Worm (Caenorhabditis elegans) whole organism, young adult: Measurements from ENCODE around the gene mca-1.

Experiments used
- B0019.2 ChIP-seq: fragments of 200-800 bp; sonication (Bioruptor generic); conservative IDR thresholded peaks from 2 replicates; pipeline ENCODE4 v1.3.6; 2022; ENCODE audit warnings: missing genetic modification reagents, missing genetic modification characterization, missing compliant biosample characterization
- B0261.1 ChIP-seq: sonication (generic microtip); optimal IDR thresholded peaks from 2 replicates; lab custom pipeline; 2016; ENCODE audit warnings: mild to moderate bottlenecking, missing genetic modification characterization, moderate library complexity, missing compliant biosample characterization
- B0336.3 ChIP-seq: fragments of 200-800 bp; sonication (Bioruptor generic); IDR thresholded peaks from 2 replicates; pipeline ENCODE4 v1.3.6; 2022; ENCODE audit warnings: missing genetic modification characterization, missing compliant biosample characterization
- C06A6.2 ChIP-seq: fragments of 200-800 bp; sonication (Bioruptor generic); conservative IDR thresholded peaks from 2 replicates; pipeline ENCODE4 v1.3.6; 2022; ENCODE audit warnings: missing genetic modification characterization, missing compliant biosample characterization
- C17E4.6 ChIP-seq: fragments of 200-800 bp; sonication (Bioruptor generic); IDR thresholded peaks from 2 replicates; pipeline ENCODE4 v1.3.6; 2022; ENCODE audit warnings: missing genetic modification reagents, missing genetic modification characterization, missing compliant biosample characterization
- F39B2.1 ChIP-seq: fragments of 200-800 bp; sonication (Bioruptor generic); IDR thresholded peaks from 2 replicates; pipeline ENCODE4 v1.3.6; 2022; ENCODE audit warnings: missing genetic modification reagents, missing genetic modification characterization, missing compliant biosample characterization
- F49E8.2 ChIP-seq: sonication (generic microtip); optimal IDR thresholded peaks from 3 replicates; lab custom pipeline; 2017; ENCODE audit warnings: missing genetic modification characterization, mild to moderate bottlenecking, missing compliant biosample characterization, antibody characterized with exemption, moderate library complexity; ENCODE audit not compliant: insufficient read depth
- F57A8.1 ChIP-seq: fragments of 200-800 bp; sonication (Bioruptor generic); optimal IDR thresholded peaks from 2 replicates; lab custom pipeline; 2018; ENCODE audit warnings: mild to moderate bottlenecking, missing genetic modification characterization, moderate library complexity, missing compliant biosample characterization
- Y79H2A.3 ChIP-seq: fragments of 200-800 bp; sonication (Bioruptor generic); conservative IDR thresholded peaks from 2 replicates; pipeline ENCODE4 v1.3.6; 2022; ENCODE audit warnings: missing genetic modification reagents, missing genetic modification characterization, missing compliant biosample characterization
- ZK185.1 ChIP-seq: sonication (generic microtip); optimal IDR thresholded peaks from 2 replicates; lab custom pipeline; 2016; ENCODE audit warnings: mild to moderate bottlenecking, missing genetic modification characterization, missing compliant biosample characterization; ENCODE audit not compliant: poor library complexity, severe bottlenecking
- ama-1 ChIP-seq, 3 experiments: fragments of 150-350 bp in 1 of 3; sonication (generic microtip) in 2 of 3; optimal IDR thresholded peaks; 2 replicates each; lab custom pipeline; 2014 to 2018; ENCODE audit warnings: missing biosample characterization in 2 of 3, missing genetic modification characterization in 2 of 3, missing genetic modification reagents in 2 of 3
- dpl-1 ChIP-seq: fragments of 150-350 bp; optimal IDR thresholded peaks from 2 replicates; lab custom pipeline; 2014; ENCODE audit warnings: missing biosample characterization, missing genetic modification reagents, missing genetic modification characterization
- egl-18 ChIP-seq: fragments of 200-800 bp; sonication (Bioruptor generic); IDR thresholded peaks from 2 replicates; pipeline ENCODE4 v1.3.6; 2022; ENCODE audit warnings: missing genetic modification reagents, missing genetic modification characterization, missing compliant biosample characterization
- egl-44 ChIP-seq: fragments of 200-800 bp; sonication (Bioruptor generic); IDR thresholded peaks from 2 replicates; pipeline ENCODE4 v1.3.6; 2022; ENCODE audit warnings: missing genetic modification reagents, missing genetic modification characterization, missing compliant biosample characterization
- fkh-3 ChIP-seq: sonication (generic microtip); optimal IDR thresholded peaks from 2 replicates; lab custom pipeline; 2016; ENCODE audit warnings: mild to moderate bottlenecking, missing genetic modification characterization, missing compliant biosample characterization
- hmg-20 ChIP-seq: fragments of 200-800 bp; sonication (Bioruptor generic); IDR thresholded peaks from 2 replicates; pipeline ENCODE4 v1.3.6; 2022; ENCODE audit warnings: missing genetic modification reagents, missing genetic modification characterization, missing compliant biosample characterization
- hrde-1 ChIP-seq: sonication (generic microtip); optimal IDR thresholded peaks from 2 replicates; lab custom pipeline; 2016; ENCODE audit warnings: missing genetic modification characterization, mild to moderate bottlenecking, missing compliant biosample characterization, moderate library complexity, missing genotype, missing genetic modification reagents, borderline replicate concordance
- lin-40 ChIP-seq: sonication (generic microtip); optimal IDR thresholded peaks from 2 replicates; lab custom pipeline; 2016; ENCODE audit warnings: missing genetic modification characterization, mild to moderate bottlenecking, missing compliant biosample characterization, missing genotype, missing genetic modification reagents
- lsl-1 ChIP-seq: fragments of 200-800 bp; sonication (Bioruptor generic); optimal IDR thresholded peaks from 2 replicates; lab custom pipeline; 2018; ENCODE audit warnings: mild to moderate bottlenecking, missing genetic modification characterization, moderate library complexity, missing compliant biosample characterization
- madf-10 ChIP-seq: sonication (generic microtip); optimal IDR thresholded peaks from 2 replicates; lab custom pipeline; 2016; ENCODE audit warnings: mild to moderate bottlenecking, missing genetic modification characterization, missing compliant biosample characterization
- madf-6 ChIP-seq: fragments of 200-800 bp; sonication (Bioruptor generic); IDR thresholded peaks from 2 replicates; pipeline ENCODE4 v1.3.6; 2022; ENCODE audit warnings: missing genetic modification reagents, missing genetic modification characterization, missing compliant biosample characterization
- madf-8 ChIP-seq: fragments of 200-800 bp; sonication (Bioruptor generic); conservative IDR thresholded peaks from 2 replicates; pipeline ENCODE4 v1.3.6; 2022; ENCODE audit warnings: missing genetic modification reagents, missing genetic modification characterization, missing compliant biosample characterization
- mcd-1 ChIP-seq: fragments of 200-800 bp; sonication (Bioruptor generic); IDR thresholded peaks from 2 replicates; pipeline ENCODE4 v1.3.6; 2022; ENCODE audit warnings: missing genetic modification reagents, missing genetic modification characterization, missing compliant biosample characterization
- mes-4 ChIP-seq: sonication (generic microtip); optimal IDR thresholded peaks from 2 replicates; lab custom pipeline; 2016; ENCODE audit warnings: missing genotype, missing genetic modification characterization, missing compliant biosample characterization
- nfya-2 ChIP-seq: fragments of 200-800 bp; sonication (Bioruptor generic); IDR thresholded peaks from 2 replicates; pipeline ENCODE4 v1.3.6; 2022; ENCODE audit warnings: missing genetic modification reagents, missing genetic modification characterization, missing compliant biosample characterization
- nhr-120 ChIP-seq: fragments of 200-800 bp; sonication (Bioruptor generic); IDR thresholded peaks from 2 replicates; pipeline ENCODE4 v1.3.6; 2022; ENCODE audit warnings: missing genetic modification characterization, missing compliant biosample characterization
- nhr-179 ChIP-seq: sonication (generic microtip); optimal IDR thresholded peaks from 2 replicates; lab custom pipeline; 2016; ENCODE audit warnings: mild to moderate bottlenecking, missing genetic modification characterization, missing compliant biosample characterization
- nhr-27 ChIP-seq: fragments of 200-800 bp; sonication (Bioruptor generic); optimal IDR thresholded peaks from 2 replicates; lab custom pipeline; 2018; ENCODE audit warnings: mild to moderate bottlenecking, missing genetic modification characterization, moderate library complexity, missing compliant biosample characterization
- pbrm-1 ChIP-seq: fragments of 200-800 bp; sonication (Bioruptor generic); IDR thresholded peaks from 2 replicates; pipeline ENCODE4 v1.3.6; 2022; ENCODE audit warnings: missing genetic modification reagents, missing genetic modification characterization, missing compliant biosample characterization
- rcor-1 ChIP-seq: fragments of 200-800 bp; sonication (Bioruptor generic); IDR thresholded peaks from 2 replicates; pipeline ENCODE4 v1.3.6; 2022; ENCODE audit warnings: missing genetic modification reagents, missing genetic modification characterization, missing compliant biosample characterization
- rec-8 ChIP-seq, 2 experiments: sonication (generic microtip); optimal IDR thresholded peaks; 2 replicates each; lab custom pipeline; 2016; ENCODE audit warnings: mild to moderate bottlenecking in 2 of 2, missing genetic modification characterization in 2 of 2, missing genetic modification reagents in 2 of 2, missing genotype in 2 of 2, missing biosample characterization in 1 of 2, missing compliant biosample characterization in 1 of 2, moderate library complexity in 1 of 2
- rpc-1 ChIP-seq, 2 experiments: fragments of 150-350 bp in 1 of 2; sonication (generic microtip) in 1 of 2; optimal IDR thresholded peaks; 2 replicates each; lab custom pipeline; 2014 to 2018; ENCODE audit warnings: missing biosample characterization in 1 of 2, missing genetic modification characterization in 1 of 2, missing genetic modification reagents in 1 of 2, missing genotype in 1 of 2
- sdz-38 ChIP-seq: sonication (generic microtip); optimal IDR thresholded peaks from 2 replicates; lab custom pipeline; 2016; ENCODE audit warnings: missing genotype, missing genetic modification characterization, missing compliant biosample characterization
- tbp1 ChIP-seq: fragments of 200-800 bp; sonication (Bioruptor generic); optimal IDR thresholded peaks from 2 replicates; lab custom pipeline; 2018; ENCODE audit warnings: mild to moderate bottlenecking, missing genetic modification characterization, missing compliant biosample characterization
- tbx-9 ChIP-seq: sonication (generic microtip); optimal IDR thresholded peaks from 2 replicates; lab custom pipeline; 2016; ENCODE audit warnings: borderline replicate concordance, missing genetic modification characterization, inconsistent platforms, missing compliant biosample characterization
- unc-130 ChIP-seq: sonication (generic microtip); optimal IDR thresholded peaks from 2 replicates; lab custom pipeline; 2016; ENCODE audit warnings: missing genetic modification reagents, missing genetic modification characterization, missing compliant biosample characterization
- ztf-3 ChIP-seq: fragments of 200-800 bp; sonication (Bioruptor generic); optimal IDR thresholded peaks from 2 replicates; lab custom pipeline; 2018; ENCODE audit warnings: mild to moderate bottlenecking, missing genetic modification characterization, missing compliant biosample characterization

The mca-1 gene

DNA sequence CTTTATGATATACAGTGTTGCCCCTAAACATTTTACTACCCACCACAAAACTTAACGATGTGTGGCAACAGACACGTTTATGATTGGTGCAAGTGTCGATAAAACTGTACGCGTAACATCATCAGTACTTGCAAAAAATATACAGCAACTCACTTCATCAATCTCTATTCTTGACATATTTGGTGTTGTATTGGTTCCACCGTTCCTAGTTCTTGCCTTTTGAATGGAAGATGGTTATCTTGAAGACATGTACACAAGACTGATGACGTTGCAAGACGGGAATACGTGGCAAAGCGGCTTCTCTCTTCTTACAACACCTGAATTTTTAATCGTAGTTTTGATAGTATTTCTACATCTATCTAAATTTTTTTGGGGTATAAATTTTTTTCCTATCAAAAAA lies 23.8 kb downstream of the mca-1 start:
- no peak for TF ChIP-seq mes-4 (tag; lab: Kevin White, UChicago)
- no peak for TF ChIP-seq nfya-2
- no peak for TF ChIP-seq nhr-27 (tag; lab: Kevin White, UChicago)
- TF ChIP-seq B0019.2 (GFP tag; lab: Robert Waterston, UW): no peak
- no peak for TF ChIP-seq egl-18 (GFP tag; lab: Robert Waterston, UW)
- TF ChIP-seq madf-10 (tag; lab: Kevin White, UChicago): no peak
- TF ChIP-seq F57A8.1 (GFP tag; lab: Kevin White, UChicago): no peak
- no peak for TF ChIP-seq tbp1 (GFP tag; lab: Kevin White, UChicago)
- no peak for TF ChIP-seq unc-130 (GFP tag; lab: Kevin White, UChicago)
- TF ChIP-seq tbx-9 (tag; lab: Kevin White, UChicago): no peak
- TF ChIP-seq C06A6.2 (GFP tag; lab: Robert Waterston, UW): no peak
- TF ChIP-seq, all 124 proteins: peak for 0

DNA sequence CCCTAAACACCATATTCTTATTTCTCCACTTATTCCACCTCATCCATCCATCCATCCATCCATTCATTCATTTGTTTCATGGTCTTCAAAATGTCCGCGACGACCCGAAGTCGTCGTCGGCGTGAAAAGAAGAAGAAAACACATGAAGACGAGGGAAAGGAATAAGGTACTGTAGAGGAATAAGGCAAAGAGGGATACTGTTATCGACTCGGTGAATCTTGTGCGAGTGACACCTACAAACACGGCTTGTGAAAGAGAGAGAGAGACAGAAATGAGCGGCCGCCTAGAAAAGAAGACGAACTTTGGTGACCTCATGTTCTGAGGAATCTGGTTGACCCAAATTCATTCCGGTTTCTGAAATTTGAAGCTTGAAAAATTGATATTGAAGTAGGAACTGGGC lies 25.7 kb downstream of the mca-1 start:
- TF ChIP-seq F39B2.1 (GFP tag; lab: Robert Waterston, UW) (no peak), hrde-1 (no peak), B0019.2 (GFP tag; lab: Robert Waterston, UW) (no peak), B0336.3 (GFP tag; lab: Robert Waterston, UW) (no peak)

DNA sequence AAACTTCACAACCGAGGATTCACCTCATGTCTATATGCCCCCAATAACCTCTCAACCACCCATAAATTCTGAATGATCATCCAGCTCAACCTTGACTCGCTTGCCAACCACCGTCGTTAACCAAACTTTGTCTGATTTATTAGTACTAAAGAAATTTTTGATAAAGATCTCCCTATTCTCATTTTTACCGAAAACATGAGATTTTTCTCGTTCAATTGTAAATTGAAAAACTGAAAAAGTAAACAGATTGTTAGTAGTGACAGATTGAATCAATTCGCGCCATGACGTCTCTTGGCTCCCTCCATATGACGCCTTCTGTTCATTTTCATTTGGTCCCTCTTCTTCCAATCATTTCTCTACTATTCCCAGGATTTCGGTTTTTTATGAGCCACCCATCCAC lies 26.8 kb downstream of the mca-1 start:
- TF ChIP-seq nhr-179 (tag; lab: Kevin White, UChicago) (no peak), ZK185.1 (tag; lab: Kevin White, UChicago) (no peak), B0261.1 (tag; lab: Kevin White, UChicago) (no peak), rpc-1 (optimal IDR thresholded peaks at IDR 0.05; lab: Kevin White, UChicago) (no peak), rpc-1 (tag; optimal IDR thresholded peaks at IDR 0.05; lab: Kevin White, UChicago) (no peak), ztf-3 (GFP tag; lab: Kevin White, UChicago) (no peak), egl-44 (no peak), pbrm-1 (no peak), lin-40 (no peak), lsl-1 (GFP tag; lab: Kevin White, UChicago) (no peak), fkh-3 (no peak), rec-8 (tag; optimal IDR thresholded peaks at IDR 0.05; lab: Kevin White, UChicago) (no peak)

DNA sequence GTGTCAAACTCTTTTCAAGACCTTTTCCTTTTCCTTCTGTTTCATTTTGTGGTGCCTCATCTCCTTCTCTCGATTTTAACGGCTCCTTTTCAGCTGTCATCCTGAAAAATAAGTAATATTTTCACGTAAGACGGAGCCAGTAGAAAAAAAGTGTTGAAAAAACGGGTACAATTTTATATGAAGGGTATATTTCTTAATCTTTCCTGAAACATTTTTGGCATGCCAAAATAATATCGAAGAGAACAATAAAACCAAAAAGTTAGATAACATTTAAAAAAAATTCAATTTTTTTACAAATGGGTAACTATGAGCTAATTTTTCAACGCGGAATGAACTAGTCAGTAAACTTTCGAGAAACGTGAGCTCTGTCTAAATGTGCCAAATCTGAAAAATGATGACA lies 33.2 kb downstream of the mca-1 start, which contains the start of gene aat-1:
Gene aat-1 (minus strand): TSS at position 101 of the 400 bp plus-strand sequence.
- TF ChIP-seq C17E4.6 (GFP tag; lab: Robert Waterston, UW): no peak
- TF ChIP-seq sdz-38 (tag; lab: Kevin White, UChicago): no peak
- TF ChIP-seq nhr-120 (GFP tag; lab: Robert Waterston, UW): no peak
- no peak for TF ChIP-seq madf-8 (GFP tag; lab: Robert Waterston, UW)
- TF ChIP-seq madf-6 (GFP tag; lab: Robert Waterston, UW): no peak
- no peak for TF ChIP-seq dpl-1
- TF ChIP-seq hmg-20 (GFP tag; lab: Robert Waterston, UW): no peak
- no peak for TF ChIP-seq rcor-1 (GFP tag; lab: Robert Waterston, UW)
- TF ChIP-seq mcd-1 (GFP tag; lab: Robert Waterston, UW): no peak
- TF ChIP-seq Y79H2A.3 (GFP tag; lab: Robert Waterston, UW): no peak
- no peak for TF ChIP-seq F39B2.1 (GFP tag; lab: Robert Waterston, UW)
- no peak for TF ChIP-seq F49E8.2 (tag; lab: Kevin White, UChicago)
- TF ChIP-seq ama-1 (optimal IDR thresholded peaks at IDR 0.05; lab: Kevin White, UChicago): no peak
- TF ChIP-seq ama-1 (GFP tag; optimal IDR thresholded peaks at IDR 0.05; lab: Kevin White, UChicago): no peak
